Worm (Caenorhabditis elegans) whole organism, late embryonic: ENCODE results near the gene ceh-87.

Source experiments
- C08G9.2 ChIP-seq: sonication (generic microtip); optimal IDR thresholded peaks from 2 replicates; lab custom pipeline; 2016; ENCODE audit warnings: mild to moderate bottlenecking, missing genetic modification characterization, moderate library complexity, missing compliant biosample characterization
- K02D7.2 ChIP-seq: sonication (generic microtip); optimal IDR thresholded peaks from 2 replicates; lab custom pipeline; 2017; ENCODE audit warnings: mild to moderate bottlenecking, missing genetic modification characterization, missing compliant biosample characterization
- K09A11.1 ChIP-seq: sonication (generic microtip); optimal IDR thresholded peaks from 2 replicates; lab custom pipeline; 2017; ENCODE audit warnings: antibody characterized with exemption, mild to moderate bottlenecking, missing genetic modification characterization, missing compliant biosample characterization; ENCODE audit not compliant: insufficient read depth
- T23F11.4 ChIP-seq: fragments of 200-800 bp; sonication (Bioruptor generic); optimal IDR thresholded peaks from 2 replicates; lab custom pipeline; 2018; ENCODE audit warnings: mild to moderate bottlenecking, missing genetic modification characterization, missing compliant biosample characterization
- ama-1 ChIP-seq: fragments of 150-350 bp; optimal IDR thresholded peaks from 2 replicates; lab custom pipeline; 2014
- ceh-14 ChIP-seq: sonication (generic microtip); optimal IDR thresholded peaks from 2 replicates; lab custom pipeline; 2016; ENCODE audit warnings: missing genotype, missing genetic modification characterization, missing compliant biosample characterization
- ceh-18 ChIP-seq: sonication (generic microtip); optimal IDR thresholded peaks from 2 replicates; lab custom pipeline; 2016; ENCODE audit warnings: missing genetic modification characterization, missing compliant biosample characterization
- ceh-2 ChIP-seq: sonication (generic microtip); optimal IDR thresholded peaks from 2 replicates; lab custom pipeline; 2016; ENCODE audit warnings: missing genotype, missing genetic modification characterization, missing compliant biosample characterization
- ceh-9 ChIP-seq: sonication (generic microtip); optimal IDR thresholded peaks from 2 replicates; lab custom pipeline; 2016; ENCODE audit warnings: mild to moderate bottlenecking, missing genetic modification characterization, inconsistent platforms, missing compliant biosample characterization
- che-1 ChIP-seq: sonication (generic microtip); optimal IDR thresholded peaks from 2 replicates; lab custom pipeline; 2016; ENCODE audit warnings: mild to moderate bottlenecking, missing genetic modification characterization, missing compliant biosample characterization
- eyg-1 ChIP-seq: sonication (generic microtip); optimal IDR thresholded peaks from 2 replicates; lab custom pipeline; 2016; ENCODE audit warnings: missing genotype, missing genetic modification characterization, missing compliant biosample characterization
- fkh-6 ChIP-seq: sonication (generic microtip); optimal IDR thresholded peaks from 2 replicates; lab custom pipeline; 2016; ENCODE audit warnings: missing genetic modification characterization, missing compliant biosample characterization
- gmeb-2 ChIP-seq: sonication (generic microtip); optimal IDR thresholded peaks from 2 replicates; lab custom pipeline; 2016; ENCODE audit warnings: missing genetic modification characterization, inconsistent platforms, missing compliant biosample characterization
- hlh-15 ChIP-seq: sonication (generic microtip); optimal IDR thresholded peaks from 2 replicates; lab custom pipeline; 2016; ENCODE audit warnings: missing genetic modification characterization, missing compliant biosample characterization
- hlh-30 ChIP-seq: sonication (generic microtip); optimal IDR thresholded peaks from 2 replicates; lab custom pipeline; 2017; ENCODE audit warnings: antibody characterized with exemption, missing genetic modification characterization, missing compliant biosample characterization; ENCODE audit not compliant: insufficient read depth
- hlh-6 ChIP-seq: sonication (generic microtip); optimal IDR thresholded peaks from 2 replicates; lab custom pipeline; 2016; ENCODE audit warnings: missing genotype, missing genetic modification characterization, missing compliant biosample characterization
- lin-11 ChIP-seq: fragments of 200-800 bp; sonication (Bioruptor generic); optimal IDR thresholded peaks from 2 replicates; lab custom pipeline; 2018; ENCODE audit warnings: mild to moderate bottlenecking, missing genetic modification characterization, missing compliant biosample characterization
- madf-2 ChIP-seq: sonication (generic microtip); optimal IDR thresholded peaks from 2 replicates; lab custom pipeline; 2017; ENCODE audit warnings: missing genetic modification characterization, missing compliant biosample characterization
- mec-3 ChIP-seq: sonication (generic microtip); optimal IDR thresholded peaks from 2 replicates; lab custom pipeline; 2016; ENCODE audit warnings: borderline replicate concordance, missing genetic modification characterization, missing compliant biosample characterization
- nhr-11 ChIP-seq: fragments of 150-350 bp; optimal IDR thresholded peaks from 2 replicates; lab custom pipeline; 2014; ENCODE audit warnings: missing biosample characterization, missing genetic modification characterization
- nhr-232 ChIP-seq: sonication (generic microtip); optimal IDR thresholded peaks from 2 replicates; lab custom pipeline; 2016; ENCODE audit warnings: missing genetic modification characterization, missing compliant biosample characterization
- pag-3 ChIP-seq: sonication (generic microtip); optimal IDR thresholded peaks from 2 replicates; lab custom pipeline; 2016; ENCODE audit warnings: missing compliant biosample characterization, missing genetic modification characterization, borderline replicate concordance
- pax-1 ChIP-seq: fragments of 150-350 bp; optimal IDR thresholded peaks from 2 replicates; lab custom pipeline; 2014; ENCODE audit warnings: missing biosample characterization, missing genetic modification characterization
- sdc-2 ChIP-seq: sonication (generic microtip); optimal IDR thresholded peaks from 2 replicates; lab custom pipeline; 2016; ENCODE audit warnings: missing genotype, missing genetic modification characterization, missing compliant biosample characterization
- sox-4 ChIP-seq: sonication (generic microtip); optimal IDR thresholded peaks from 2 replicates; lab custom pipeline; 2017; ENCODE audit warnings: mild to moderate bottlenecking, missing genetic modification characterization, inconsistent platforms, missing compliant biosample characterization
- syd-9 ChIP-seq: sonication (generic microtip); optimal IDR thresholded peaks from 2 replicates; lab custom pipeline; 2016; ENCODE audit warnings: mild to moderate bottlenecking, missing genetic modification characterization, moderate library complexity, missing compliant biosample characterization
- tbx-7 ChIP-seq: sonication (generic microtip); optimal IDR thresholded peaks from 2 replicates; lab custom pipeline; 2016; ENCODE audit warnings: missing genotype, missing genetic modification characterization, missing compliant biosample characterization
- unc-3 ChIP-seq, 2 experiments: fragments of 200-800 bp in 1 of 2; sonication (Bioruptor generic) in 1 of 2; sonication (generic microtip) in 1 of 2; conservative IDR thresholded peaks in 1 of 2; optimal IDR thresholded peaks in 1 of 2; 2 replicates each; pipeline versions ENCODE4 v1.3.6 to Lab custom; 2016 to 2022; ENCODE audit warnings: missing compliant biosample characterization in 2 of 2, missing genetic modification characterization in 2 of 2, missing genetic modification reagents in 1 of 2
- unc-42 ChIP-seq: sonication (generic microtip); optimal IDR thresholded peaks from 2 replicates; lab custom pipeline; 2016; ENCODE audit warnings: missing genotype, missing genetic modification characterization, missing compliant biosample characterization
- unc-55 ChIP-seq: sonication (generic microtip); optimal IDR thresholded peaks from 2 replicates; lab custom pipeline; 2017; ENCODE audit warnings: missing biosample characterization, missing genetic modification reagents, missing genetic modification characterization
- zip-5 ChIP-seq: sonication (generic microtip); optimal IDR thresholded peaks from 2 replicates; lab custom pipeline; 2016; ENCODE audit warnings: missing genetic modification characterization, missing compliant biosample characterization
- ztf-16 ChIP-seq: sonication (generic microtip); optimal IDR thresholded peaks from 2 replicates; lab custom pipeline; 2017; ENCODE audit warnings: missing genetic modification characterization, missing compliant biosample characterization

Gene ceh-87

ce11 chrII:2684208-2684607 is at the start of gene ceh-87:
Gene ceh-87, minus strand, starts transcription at chrII:2684308.
- no peak for TF ChIP-seq hlh-30
- TF ChIP-seq, all 69 proteins: peak for 0

ce11 chrII:2730647-2731046 is 46.5 kb upstream of the ceh-87 start:
- TF ChIP-seq sox-4 = no peak
- peak; percentile 34 for TF ChIP-seq unc-42 (tag; lab: Kevin White, UChicago)

ce11 chrII:2726774-2727173 is 42.7 kb upstream of the ceh-87 start:
- TF ChIP-seq unc-3 (GFP tag; conservative IDR thresholded peaks at IDR 0.05; lab: Robert Waterston, UW) = no peak
- TF ChIP-seq unc-3 (tag; optimal IDR thresholded peaks at IDR 0.05; lab: Kevin White, UChicago) = no peak
- no peak for TF ChIP-seq ceh-2
- peak; percentile 52 for TF ChIP-seq unc-55

ce11 chrII:2725561-2725960 is 41.5 kb upstream of the ceh-87 start, which contains the start of the genes T05A8.11 and nep-2:
Gene T05A8.11, minus strand, starts transcription at chrII:2725661.
Gene nep-2, minus strand, starts transcription at chrII:2725752.
- TF ChIP-seq syd-9 (tag; lab: Kevin White, UChicago) (no peak), ceh-18 (tag; lab: Kevin White, UChicago) (no peak), gmeb-2 (no peak), che-1 (tag; lab: Kevin White, UChicago) (no peak), tbx-7 (no peak), T23F11.4 (GFP tag; lab: Kevin White, UChicago) (no peak), ceh-9 (tag; lab: Kevin White, UChicago) (no peak), hlh-6 (tag; lab: Kevin White, UChicago) (no peak), ceh-14 (tag; lab: Kevin White, UChicago) (no peak), hlh-15 (tag; lab: Kevin White, UChicago) (no peak), lin-11 (tag; lab: Kevin White, UChicago) (no peak), unc-42 (tag; lab: Kevin White, UChicago) (no peak), mec-3 (tag; lab: Kevin White, UChicago) (no peak), zip-5 (tag; lab: Kevin White, UChicago) (no peak), K09A11.1 (tag; lab: Kevin White, UChicago) (no peak), eyg-1 (tag; lab: Kevin White, UChicago) (no peak), K02D7.2 (tag; lab: Kevin White, UChicago) (no peak), pag-3 (tag; lab: Kevin White, UChicago) (no peak), pax-1 (tag; lab: Kevin White, UChicago) (no peak), nhr-11 (tag; lab: Kevin White, UChicago) (no peak)
- TF ChIP-seq, all 69 proteins: peak for 0

- TF ChIP-seq unc-3 (GFP tag; conservative IDR thresholded peaks at IDR 0.05; lab: Robert Waterston, UW) (no peak), unc-3 (tag; optimal IDR thresholded peaks at IDR 0.05; lab: Kevin White, UChicago) (no peak), ztf-16 (no peak), hlh-6 (tag; lab: Kevin White, UChicago) (no peak), nhr-232 (tag; lab: Kevin White, UChicago) (no peak), K09A11.1 (tag; lab: Kevin White, UChicago) (no peak), pag-3 (tag; lab: Kevin White, UChicago) (no peak), sdc-2 (tag; lab: Kevin White, UChicago) (no peak), ceh-18 (tag; lab: Kevin White, UChicago) (no peak), C08G9.2 (tag; lab: Kevin White, UChicago) (no peak), madf-2 (tag; lab: Kevin White, UChicago) (no peak), fkh-6 (no peak), ceh-2 (no peak), ama-1 (no peak), sox-4 (no peak)
These were observed 37.9 kb upstream of the ceh-87 start for ce11 chrII:2721992-2722391.
